Worm (Caenorhabditis elegans): Measurements from ENCODE around the gene epc-1.

epc-1 gene

ce11 chrIII:12625875-12626649 is 17.7 kb upstream of the epc-1 start, which contains the start of gene pqn-80 (continued):
- TF ChIP-seq Y53G8AR.9 (GFP tag; conservative IDR thresholded peaks at IDR 0.05) (0 out of 2 replicates have a peak, but pooled peaks have one; percentile 42), mel-28 (tag; optimal IDR thresholded peaks at IDR 0.05; ENCODE audit: borderline replicate concordance) (no peak), K11D2.4 (GFP tag; IDR thresholded peaks at IDR 0.05) (no peak), Y67H2A.10 (GFP tag; conservative IDR thresholded peaks at IDR 0.05) (no peak), mcd-1 (GFP tag; IDR thresholded peaks at IDR 0.05) (peak; percentile 94), ekl-4 (GFP tag; IDR thresholded peaks at IDR 0.05) (no peak), unc-62 (GFP tag; optimal IDR thresholded peaks at IDR 0.05) (no peak), B0261.1 (tag; optimal IDR thresholded peaks at IDR 0.05) (no peak), lag-1 (GFP tag; IDR thresholded peaks at IDR 0.05) (no peak), atf-7 (tag; optimal IDR thresholded peaks at IDR 0.05) (no peak), him-1 (tag; optimal IDR thresholded peaks at IDR 0.05) (no peak), F57C9.4 (tag; optimal IDR thresholded peaks at IDR 0.05) (no peak), ztf-28 (GFP tag; IDR thresholded peaks at IDR 0.05) (no peak), pbrm-1 (GFP tag; IDR thresholded peaks at IDR 0.05) (0 out of 2 replicates have a peak, but pooled peaks have one; percentile 22), dpl-1 (GFP tag; optimal IDR thresholded peaks at IDR 0.05) (peak; percentile 68), ztf-6 (GFP tag; IDR thresholded peaks at IDR 0.05) (no peak), lin-40 (tag; optimal IDR thresholded peaks at IDR 0.05) (no peak), egrh-3 (GFP tag; IDR thresholded peaks at IDR 0.05) (no peak), ztf-25 (GFP tag; IDR thresholded peaks at IDR 0.05) (no peak), D2030.7 (GFP tag; IDR thresholded peaks at IDR 0.05) (0 out of 2 replicates have a peak, but pooled peaks have one; percentile 13), attf-3 (GFP tag; conservative IDR thresholded peaks at IDR 0.05) (no peak), hrde-1 (tag; optimal IDR thresholded peaks at IDR 0.05; ENCODE audit: borderline replicate concordance) (no peak), nhr-80 (tag; optimal IDR thresholded peaks at IDR 0.05) (no peak), let-607 (tag; optimal IDR thresholded peaks at IDR 0.05) (no peak), cebp-1 (GFP tag; IDR thresholded peaks at IDR 0.05) (no peak), cebp-1 (tag; optimal IDR thresholded peaks at IDR 0.05) (no peak), lin-35 (GFP tag; optimal IDR thresholded peaks at IDR 0.05) (peak in 1 of 3 experiments; percentile 86), ZK185.1 (tag; optimal IDR thresholded peaks at IDR 0.05; ENCODE audit: poor library complexity, severe bottlenecking) (no peak), F22D6.2 (tag; optimal IDR thresholded peaks at IDR 0.05) (no peak), lin-54 (GFP tag; optimal IDR thresholded peaks at IDR 0.05) (peak; percentile 74), snpc-1.3 (tag; optimal IDR thresholded peaks at IDR 0.05; ENCODE audit: insufficient read depth) (no peak), attf-5 (GFP tag; optimal IDR thresholded peaks at IDR 0.05) (no peak), ets-4 (GFP tag; optimal IDR thresholded peaks at IDR 0.05) (no peak), F52B5.7 (tag; optimal IDR thresholded peaks at IDR 0.05) (no peak), ama-1 (optimal IDR thresholded peaks at IDR 0.05) (no peak), ama-1 (GFP tag; optimal IDR thresholded peaks at IDR 0.05) (no peak), B0035.1 (tag; optimal IDR thresholded peaks at IDR 0.05) (no peak), nfya-1 (tag; optimal IDR thresholded peaks at IDR 0.05; ENCODE audit: borderline replicate concordance, insufficient read depth) (no peak), egl-44 (GFP tag; IDR thresholded peaks at IDR 0.05) (no peak), mes-4 (tag; optimal IDR thresholded peaks at IDR 0.05) (no peak)
